Fruit fly (Drosophila melanogaster) whole organism, embryonic: ENCODE measurements around the gene CG34291.

Experiments
- Ada2b ChIP-seq: fragments of 200-800 bp; sonication (Bioruptor generic); IDR thresholded peaks from 2 replicates; pipeline ENCODE4 v1.3.6; 2022; ENCODE audit warnings: missing biosample characterization, missing genetic modification characterization
- B-H2 ChIP-seq: fragments of 200-800 bp; sonication (Bioruptor generic); optimal IDR thresholded peaks from 2 replicates; lab custom pipeline; 2018; ENCODE audit warnings: missing biosample characterization, mild to moderate bottlenecking, missing genetic modification characterization
- CG10321 ChIP-seq: fragments of 200-800 bp; sonication (Bioruptor generic); IDR thresholded peaks from 2 replicates; pipeline ENCODE4 v1.3.6; 2022; ENCODE audit warnings: missing biosample characterization, missing genetic modification characterization
- CG12104 ChIP-seq: fragments of 200-800 bp; sonication (Bioruptor generic); optimal IDR thresholded peaks from 3 replicates; lab custom pipeline; 2016; ENCODE audit warnings: missing biosample characterization, missing genetic modification characterization
- CG16779 ChIP-seq: fragments of 200-800 bp; sonication (Bioruptor generic); IDR thresholded peaks from 2 replicates; pipeline ENCODE4 v1.3.6; 2022; ENCODE audit warnings: missing biosample characterization, missing genetic modification characterization
- CG17328 ChIP-seq: fragments of 200-800 bp; sonication (Bioruptor generic); IDR thresholded peaks from 2 replicates; pipeline ENCODE4 v1.3.6; 2022; ENCODE audit warnings: missing biosample characterization, missing genetic modification characterization
- CG18619 ChIP-seq: fragments of 200-800 bp; sonication (Bioruptor generic); optimal IDR thresholded peaks from 3 replicates; lab custom pipeline; 2017; ENCODE audit warnings: missing biosample characterization, mild to moderate bottlenecking, missing genetic modification characterization
- CG2678 ChIP-seq: fragments of 200-800 bp; sonication (Bioruptor generic); optimal IDR thresholded peaks from 3 replicates; lab custom pipeline; 2019; ENCODE audit warnings: missing biosample characterization, mild to moderate bottlenecking, missing genetic modification characterization, moderate library complexity
- CG30431 ChIP-seq: fragments of 200-800 bp; sonication (Bioruptor generic); optimal IDR thresholded peaks from 2 replicates; lab custom pipeline; 2017; ENCODE audit warnings: missing biosample characterization, missing genetic modification characterization
- CG31388 ChIP-seq: fragments of 200-800 bp; sonication (Bioruptor generic); optimal IDR thresholded peaks from 2 replicates; lab custom pipeline; 2016; ENCODE audit warnings: missing biosample characterization, missing genetic modification characterization
- CG31441 ChIP-seq: fragments of 200-800 bp; sonication (Bioruptor generic); IDR thresholded peaks from 2 replicates; pipeline ENCODE4 v1.3.6; 2022; ENCODE audit warnings: missing biosample characterization, missing genetic modification characterization
- CG33557 ChIP-seq: fragments of 200-800 bp; sonication (Bioruptor generic); optimal IDR thresholded peaks from 2 replicates; lab custom pipeline; 2019; ENCODE audit warnings: missing biosample characterization, mild to moderate bottlenecking, missing genetic modification characterization, moderate library complexity
- CG34224 ChIP-seq: fragments of 200-800 bp; sonication (Bioruptor generic); IDR thresholded peaks from 3 replicates; pipeline ENCODE4 v1.3.6; 2022; ENCODE audit warnings: missing biosample characterization, missing genetic modification characterization; ENCODE audit not compliant: partially characterized antibody
- CG3838 ChIP-seq: fragments of 200-800 bp; sonication (Bioruptor generic); optimal IDR thresholded peaks from 3 replicates; lab custom pipeline; 2016; ENCODE audit warnings: missing biosample characterization, missing genetic modification characterization
- CG6683 ChIP-seq: fragments of 200-800 bp; sonication (Bioruptor generic); optimal IDR thresholded peaks from 2 replicates; lab custom pipeline; 2017; ENCODE audit warnings: missing biosample characterization, mild to moderate bottlenecking, missing genetic modification characterization, missing genetic modification reagents
- CG7987 ChIP-seq: fragments of 200-800 bp; sonication (Bioruptor generic); optimal IDR thresholded peaks from 2 replicates; lab custom pipeline; 2018; ENCODE audit warnings: missing biosample characterization, mild to moderate bottlenecking, missing genetic modification characterization, moderate library complexity
- CG9932 ChIP-seq: fragments of 200-800 bp; sonication (Bioruptor generic); IDR thresholded peaks from 2 replicates; pipeline ENCODE4 v1.3.6; 2022; ENCODE audit warnings: missing biosample characterization, missing genetic modification characterization
- Eip74EF ChIP-seq, 2 experiments: fragments of 200-800 bp in 1 of 2; fragments of >200 bp in 1 of 2; sonication (Bioruptor generic) in 1 of 2; optimal IDR thresholded peaks; 2 replicates each; lab custom pipeline; 2017 to 2019; ENCODE audit warnings: missing biosample characterization in 2 of 2, missing genetic modification characterization in 2 of 2, mild to moderate bottlenecking in 1 of 2, moderate library complexity in 1 of 2
- Fer3 ChIP-seq: fragments of 200-800 bp; sonication (Bioruptor generic); optimal IDR thresholded peaks from 2 replicates; lab custom pipeline; 2018; ENCODE audit warnings: missing biosample characterization, mild to moderate bottlenecking, missing genetic modification characterization, moderate library complexity
- Gsc ChIP-seq: fragments of 200-800 bp; sonication (Bioruptor generic); IDR thresholded peaks from 2 replicates; pipeline ENCODE4 v1.3.6; 2022; ENCODE audit warnings: missing biosample characterization, missing genetic modification characterization
- NFAT ChIP-seq: fragments of 200-800 bp; sonication (Bioruptor generic); IDR thresholded peaks from 2 replicates; pipeline ENCODE4 v1.3.6; 2022; ENCODE audit warnings: missing biosample characterization, missing genetic modification characterization
- Sox102F ChIP-seq: fragments of 200-800 bp; sonication (Bioruptor generic); optimal IDR thresholded peaks from 2 replicates; lab custom pipeline; 2018; ENCODE audit warnings: missing biosample characterization, mild to moderate bottlenecking, missing genetic modification characterization, moderate library complexity
- Trl ChIP-seq, 3 experiments: fragments of >200 bp in 2 of 3; fragments of 200-800 bp in 1 of 3; sonication (Bioruptor generic) in 1 of 3; optimal IDR thresholded peaks; 2 replicates in 1 of 3; 3 replicates in 2 of 3; lab custom pipeline; 2016 to 2017; ENCODE audit warnings: missing biosample characterization in 1 of 3, missing genetic modification characterization in 1 of 3
- Vsx1 ChIP-seq: fragments of 200-800 bp; sonication (Bioruptor generic); optimal IDR thresholded peaks from 2 replicates; lab custom pipeline; 2017; ENCODE audit warnings: missing biosample characterization, mild to moderate bottlenecking, missing genetic modification characterization, missing genetic modification reagents
- Xbp1 ChIP-seq: fragments of 200-800 bp; sonication (Bioruptor generic); optimal IDR thresholded peaks from 3 replicates; lab custom pipeline; 2016; ENCODE audit warnings: missing biosample characterization, mild to moderate bottlenecking, missing genetic modification characterization
- ara ChIP-seq: fragments of 200-800 bp; sonication (Bioruptor generic); IDR thresholded peaks from 2 replicates; pipeline ENCODE4 v1.3.6; 2022; ENCODE audit warnings: missing biosample characterization, missing genetic modification characterization
- cato ChIP-seq: fragments of 200-800 bp; sonication (Bioruptor generic); optimal IDR thresholded peaks from 2 replicates; lab custom pipeline; 2016; ENCODE audit warnings: missing biosample characterization, missing genetic modification characterization, borderline replicate concordance
- cg ChIP-seq: fragments of 200-800 bp; sonication (Bioruptor generic); optimal IDR thresholded peaks from 3 replicates; lab custom pipeline; 2019; ENCODE audit warnings: missing biosample characterization, mild to moderate bottlenecking, missing genetic modification characterization, moderate library complexity
- crol ChIP-seq: fragments of 200-800 bp; sonication (Bioruptor generic); IDR thresholded peaks from 2 replicates; pipeline ENCODE4 v1.3.6; 2022; ENCODE audit warnings: missing biosample characterization, missing genetic modification characterization
- dimm ChIP-seq: fragments of 200-800 bp; sonication (Bioruptor generic); IDR thresholded peaks from 2 replicates; pipeline ENCODE4 v1.3.6; 2022; ENCODE audit warnings: missing biosample characterization, missing genetic modification characterization
- dysf ChIP-seq: fragments of 200-800 bp; sonication (Bioruptor generic); IDR thresholded peaks from 3 replicates; pipeline ENCODE4 v1.3.6; 2022; ENCODE audit warnings: missing biosample characterization, missing genetic modification characterization
- gce ChIP-seq: fragments of 200-800 bp; sonication (Bioruptor generic); IDR thresholded peaks from 3 replicates; pipeline ENCODE4 v1.3.6; 2022; ENCODE audit warnings: missing biosample characterization, missing genetic modification characterization
- gem ChIP-seq: fragments of 200-800 bp; sonication (Bioruptor generic); optimal IDR thresholded peaks from 2 replicates; lab custom pipeline; 2019; ENCODE audit warnings: missing biosample characterization, mild to moderate bottlenecking, missing genetic modification characterization, moderate library complexity
- klu ChIP-seq: fragments of 200-800 bp; sonication (Bioruptor generic); IDR thresholded peaks from 2 replicates; pipeline ENCODE4 v1.3.6; 2022; ENCODE audit warnings: missing biosample characterization, missing genetic modification characterization
- lab ChIP-seq: fragments of 200-800 bp; sonication (Bioruptor generic); optimal IDR thresholded peaks from 3 replicates; lab custom pipeline; 2017; ENCODE audit warnings: missing biosample characterization, missing genetic modification characterization, mild to moderate bottlenecking, moderate library complexity, missing genetic modification reagents
- mirr ChIP-seq: fragments of 200-800 bp; sonication (Bioruptor generic); optimal IDR thresholded peaks from 3 replicates; lab custom pipeline; 2018; ENCODE audit warnings: missing biosample characterization, mild to moderate bottlenecking, missing genetic modification characterization
- nau ChIP-seq: fragments of 200-800 bp; sonication (Bioruptor generic); optimal IDR thresholded peaks from 3 replicates; lab custom pipeline; 2017; ENCODE audit warnings: missing biosample characterization, mild to moderate bottlenecking, missing genetic modification characterization, missing genetic modification reagents
- pan ChIP-seq, 4 experiments: fragments of >200 bp in 3 of 4; fragments of 200-800 bp in 1 of 4; sonication (Bioruptor generic) in 1 of 4; optimal IDR thresholded peaks in 3 of 4; IDR thresholded peaks in 1 of 4; 2 replicates each; pipeline versions ENCODE4 v1.3.6 to Lab custom; 2017 to 2022; ENCODE audit warnings: missing biosample characterization in 2 of 4, missing genetic modification characterization in 2 of 4, mixed read lengths in 1 of 4
- sr ChIP-seq: fragments of 200-800 bp; sonication (Bioruptor generic); IDR thresholded peaks from 3 replicates; pipeline ENCODE4 v1.3.6; 2022; ENCODE audit warnings: missing biosample characterization, missing genetic modification characterization
- stwl ChIP-seq: fragments of 200-800 bp; sonication (Bioruptor generic); optimal IDR thresholded peaks from 3 replicates; lab custom pipeline; 2018; ENCODE audit warnings: missing biosample characterization, mild to moderate bottlenecking, missing genetic modification characterization, moderate library complexity
- tap ChIP-seq: fragments of 200-800 bp; optimal IDR thresholded peaks from 3 replicates; lab custom pipeline; 2019; ENCODE audit warnings: missing biosample characterization, mild to moderate bottlenecking, missing genetic modification characterization, moderate library complexity
- tgo ChIP-seq: fragments of 200-800 bp; sonication (Bioruptor generic); IDR thresholded peaks from 3 replicates; pipeline ENCODE4 v1.3.6; 2022; ENCODE audit warnings: missing biosample characterization, missing genetic modification characterization
- toy ChIP-seq: fragments of 200-800 bp; sonication (Bioruptor generic); IDR thresholded peaks from 2 replicates; pipeline ENCODE4 v1.3.6; 2022; ENCODE audit warnings: missing biosample characterization, missing genetic modification characterization
- tx ChIP-seq: fragments of 200-800 bp; sonication (Bioruptor generic); optimal IDR thresholded peaks from 2 replicates; lab custom pipeline; 2016; ENCODE audit warnings: missing biosample characterization, missing genetic modification characterization
- unc-4 ChIP-seq: fragments of 200-800 bp; sonication (Bioruptor generic); IDR thresholded peaks from 2 replicates; pipeline ENCODE4 v1.3.6; 2022; ENCODE audit warnings: missing biosample characterization, missing genetic modification characterization; ENCODE audit not compliant: partially characterized antibody
- zf30C ChIP-seq: fragments of 200-800 bp; sonication (Bioruptor generic); optimal IDR thresholded peaks from 3 replicates; lab custom pipeline; 2018; ENCODE audit warnings: missing biosample characterization, mild to moderate bottlenecking, missing genetic modification characterization
- zfh2 ChIP-seq: fragments of 200-800 bp; sonication (Bioruptor generic); optimal IDR thresholded peaks from 2 replicates; lab custom pipeline; 2016; ENCODE audit warnings: missing biosample characterization, missing genetic modification characterization

CG34291 gene

dm6 chr3R:26462173-26462959 is 36.8 kb upstream of the CG34291 start (continued):
- TF ChIP-seq lab (GFP tag; lab: Kevin White, UChicago) = peak; percentile 39
- no peak for TF ChIP-seq Gsc
- peak; percentile 33 for TF ChIP-seq Fer3 (tag; lab: Kevin White, UChicago)
- TF ChIP-seq nau = peak; percentile 7
- TF ChIP-seq CG12104 (GFP tag; lab: Kevin White, UChicago) = no peak
- TF ChIP-seq ara (GFP tag; lab: Robert Waterston, UW) = 0 out of 2 replicates have a peak, but pooled peaks have one; percentile 16
- TF ChIP-seq CG10321 (GFP tag; lab: Robert Waterston, UW) = peak; percentile 5; the same call in 1 of the 2 replicates
- peak; percentile 12 for TF ChIP-seq cg (GFP tag; lab: Kevin White, UChicago)
- TF ChIP-seq CG34224 (GFP tag; lab: Robert Waterston, UW) = 0 out of 3 replicates have a peak, but pooled peaks have one; percentile 15
- no peak for TF ChIP-seq NFAT (GFP tag; lab: Robert Waterston, UW)
- no peak for TF ChIP-seq pan (optimal IDR thresholded peaks at IDR 0.05; lab: Kevin White, UChicago)
- TF ChIP-seq pan (GFP tag; optimal IDR thresholded peaks at IDR 0.05 in 1 of 2, IDR thresholded peaks at IDR 0.05 in 1 of 2) = peak in 1 of 2 experiments; percentile 59
- peak; percentile 77 for TF ChIP-seq crol (GFP tag; lab: Robert Waterston, UW)
- TF ChIP-seq CG9932 = 0 out of 2 replicates have a peak, but pooled peaks have one; percentile 45
- TF ChIP-seq unc-4 (GFP tag; lab: Robert Waterston, UW) = 0 out of 2 replicates have a peak, but pooled peaks have one; percentile 10
- TF ChIP-seq CG6683 (GFP tag; lab: Kevin White, UChicago) = no peak
- TF ChIP-seq CG7987 (GFP tag; lab: Kevin White, UChicago) = no peak
- peak; percentile 4 for TF ChIP-seq Xbp1
- peak; percentile 56 for TF ChIP-seq mirr (GFP tag; lab: Kevin White, UChicago)
- peak; percentile 9 for TF ChIP-seq tap (tag; lab: Kevin White, UChicago)
- no peak for TF ChIP-seq CG3838 (GFP tag; lab: Kevin White, UChicago)
- TF ChIP-seq CG30431 (GFP tag; lab: Kevin White, UChicago) = no peak
- TF ChIP-seq zf30C = peak; percentile 40
- TF ChIP-seq cato = no peak
- peak in 1 of 2 experiments; percentile 4 for TF ChIP-seq Eip74EF (GFP tag; optimal IDR thresholded peaks at IDR 0.05; lab: Kevin White, UChicago)
- no peak for TF ChIP-seq CG31388 (GFP tag; lab: Kevin White, UChicago)
- TF ChIP-seq CG31441 (GFP tag; lab: Robert Waterston, UW) = peak; percentile 51; the same call in 1 of the 2 replicates
- TF ChIP-seq stwl (tag; lab: Kevin White, UChicago) = no peak
- TF ChIP-seq dysf (GFP tag; lab: Robert Waterston, UW) = peak; percentile 52; the same call in 2 of the 3 replicates
- TF ChIP-seq CG33557 (GFP tag; lab: Kevin White, UChicago) = no peak
- TF ChIP-seq Sox102F (GFP tag; lab: Kevin White, UChicago) = peak; percentile 34
- TF ChIP-seq sr (GFP tag; lab: Robert Waterston, UW) = peak; percentile 86
- peak; percentile 62 for TF ChIP-seq gem (tag; lab: Kevin White, UChicago)
- TF ChIP-seq Vsx1 (GFP tag; lab: Kevin White, UChicago) = no peak
- TF ChIP-seq CG18619 (GFP tag; lab: Kevin White, UChicago) = peak; percentile 4
- peak; percentile 83 to 84 for TF ChIP-seq Trl (optimal IDR thresholded peaks at IDR 0.05; lab: Kevin White, UChicago)
- no peak for TF ChIP-seq Trl (GFP tag; optimal IDR thresholded peaks at IDR 0.05; lab: Kevin White, UChicago)
- peak; percentile 13 for TF ChIP-seq tx (GFP tag; lab: Kevin White, UChicago)
- 0 out of 2 replicates have a peak, but pooled peaks have one; percentile 15 for TF ChIP-seq Ada2b (GFP tag; lab: Robert Waterston, UW)
- TF ChIP-seq zfh2 = no peak
- peak; percentile 22; the same call in 2 of the 3 replicates for TF ChIP-seq tgo (GFP tag; lab: Robert Waterston, UW)
- 0 out of 2 replicates have a peak, but pooled peaks have one; percentile 48 for TF ChIP-seq CG16779 (GFP tag; lab: Robert Waterston, UW)
- 0 out of 2 replicates have a peak, but pooled peaks have one; percentile 31 for TF ChIP-seq CG17328 (GFP tag; lab: Robert Waterston, UW)
- no peak for TF ChIP-seq B-H2 (GFP tag; lab: Kevin White, UChicago)
- TF ChIP-seq toy (GFP tag; lab: Robert Waterston, UW) = no peak
- no peak for TF ChIP-seq dimm (GFP tag; lab: Robert Waterston, UW)
- peak; percentile 81 for TF ChIP-seq klu (GFP tag; lab: Robert Waterston, UW)
- TF ChIP-seq gce = no peak
- TF ChIP-seq CG2678 (tag; lab: Kevin White, UChicago) = peak; percentile 61
